Fruit fly (Drosophila melanogaster) whole organism, wandering third instar larva: ENCODE results near the gene CG5687.
A peak's percentile ranks its signal among the peaks of the same experiment; 100 is the strongest.

Source experiments
- Abd-B ChIP-seq: fragments of >200 bp; optimal IDR thresholded peaks from 2 replicates; lab custom pipeline; 2017; ENCODE audit warnings: missing biosample characterization, missing genetic modification characterization
- CG32264 ChIP-seq: fragments of 200-800 bp; sonication (Bioruptor generic); optimal IDR thresholded peaks from 2 replicates; lab custom pipeline; 2016; ENCODE audit warnings: missing biosample characterization, missing genetic modification characterization
- Dif ChIP-seq: fragments of 200-275, 200-300 bp; sonication (Bioruptor generic); optimal IDR thresholded peaks from 2 replicates; lab custom pipeline; 2018; ENCODE audit warnings: missing biosample characterization, missing genetic modification characterization; ENCODE audit not compliant: partially characterized antibody
- Hnf4 ChIP-seq: fragments of 200-800 bp; sonication (Bioruptor generic); optimal IDR thresholded peaks from 2 replicates; lab custom pipeline; 2016; ENCODE audit warnings: missing biosample characterization, mild to moderate bottlenecking, missing genetic modification characterization
- Hr78 ChIP-seq: fragments of >200 bp; optimal IDR thresholded peaks from 2 replicates; lab custom pipeline; 2017; ENCODE audit warnings: missing biosample characterization, missing genetic modification characterization
- Hr83 ChIP-seq: fragments of 200-300 bp; sonication (Bioruptor generic); optimal IDR thresholded peaks from 2 replicates; lab custom pipeline; 2016; ENCODE audit warnings: missing biosample characterization, mild to moderate bottlenecking, missing genetic modification characterization, moderate library complexity; ENCODE audit not compliant: poor library complexity, severe bottlenecking
- Jra ChIP-seq: sonication (Bioruptor generic); optimal IDR thresholded peaks from 2 replicates; lab custom pipeline; 2016; ENCODE audit warnings: missing biosample characterization, missing genetic modification characterization
- Mio ChIP-seq: sonication (Bioruptor generic); optimal IDR thresholded peaks from 2 replicates; lab custom pipeline; 2016; ENCODE audit warnings: missing biosample characterization, missing genetic modification characterization
- Myc ChIP-seq: fragments of >200 bp; optimal IDR thresholded peaks from 2 replicates; lab custom pipeline; 2017
- N ChIP-seq: fragments of >200 bp; optimal IDR thresholded peaks from 2 replicates; lab custom pipeline; 2018; ENCODE audit warnings: missing biosample characterization, missing external identifiers, missing genetic modification characterization
- OdsH ChIP-seq: fragments of 200-800 bp; sonication (Bioruptor generic); optimal IDR thresholded peaks from 2 replicates; lab custom pipeline; 2016; ENCODE audit warnings: missing biosample characterization, mild to moderate bottlenecking, missing genetic modification characterization
- Rel ChIP-seq, 2 experiments: fragments of 200-800 bp; sonication (Bioruptor generic) in 1 of 2; optimal IDR thresholded peaks; 2 replicates in 1 of 2; 3 replicates in 1 of 2; lab custom pipeline; 2016 to 2019; ENCODE audit warnings: mild to moderate bottlenecking in 2 of 2, missing biosample characterization in 2 of 2, missing genetic modification characterization in 2 of 2, moderate library complexity in 1 of 2
- Sp1 ChIP-seq: fragments of 200-800 bp; sonication (Bioruptor generic); optimal IDR thresholded peaks from 3 replicates; lab custom pipeline; 2019; ENCODE audit warnings: missing biosample characterization, mild to moderate bottlenecking, missing genetic modification characterization, moderate library complexity
- brk ChIP-seq: fragments of 200-800 bp; sonication (Bioruptor generic); optimal IDR thresholded peaks from 2 replicates; lab custom pipeline; 2016; ENCODE audit warnings: missing biosample characterization, mild to moderate bottlenecking, missing genetic modification characterization
- dl ChIP-seq, 2 experiments: fragments of 175-275, 200-275 bp in 1 of 2; fragments of 200-275 bp in 1 of 2; sonication (Bioruptor generic); optimal IDR thresholded peaks; lab custom pipeline; 2018; ENCODE audit warnings: mild to moderate bottlenecking in 2 of 2, missing biosample characterization in 2 of 2, missing genetic modification characterization in 2 of 2, moderate library complexity in 2 of 2; ENCODE audit not compliant: partially characterized antibody in 2 of 2, insufficient read depth in 1 of 2
- dmrt93B ChIP-seq: fragments of 200-800 bp; sonication (Bioruptor generic); optimal IDR thresholded peaks from 2 replicates; lab custom pipeline; 2018; ENCODE audit warnings: missing biosample characterization, mild to moderate bottlenecking, missing genetic modification characterization
- ey ChIP-seq: fragments of 200-800 bp; sonication (Bioruptor generic); optimal IDR thresholded peaks from 2 replicates; lab custom pipeline; 2016; ENCODE audit warnings: missing biosample characterization, missing genetic modification characterization
- foxo ChIP-seq, 2 experiments: fragments of 200-800 bp; sonication (Bioruptor generic); optimal IDR thresholded peaks; 2 replicates in 1 of 2; 3 replicates in 1 of 2; lab custom pipeline; 2016 to 2017; ENCODE audit warnings: missing biosample characterization in 2 of 2, missing genetic modification characterization in 2 of 2
- fru ChIP-seq: fragments of 200-800 bp; sonication (Bioruptor generic); optimal IDR thresholded peaks from 3 replicates; lab custom pipeline; 2016; ENCODE audit warnings: missing biosample characterization, mild to moderate bottlenecking, missing genetic modification characterization
- h ChIP-seq: fragments of 200-800 bp; sonication (Bioruptor generic); optimal IDR thresholded peaks from 3 replicates; lab custom pipeline; 2016; ENCODE audit warnings: missing biosample characterization, mild to moderate bottlenecking, missing genetic modification characterization
- lola ChIP-seq: fragments of >200 bp; optimal IDR thresholded peaks from 2 replicates; lab custom pipeline; 2017; ENCODE audit warnings: missing biosample characterization, missing genetic modification characterization
- pan ChIP-seq: fragments of >200 bp; optimal IDR thresholded peaks from 2 replicates; lab custom pipeline; 2017
- psq ChIP-seq: fragments of 200-800 bp; sonication (Bioruptor generic); optimal IDR thresholded peaks from 3 replicates; lab custom pipeline; 2017; ENCODE audit warnings: missing biosample characterization, mild to moderate bottlenecking, missing genetic modification characterization, moderate library complexity
- rgr ChIP-seq: fragments of 200-800 bp; sonication (Bioruptor generic); optimal IDR thresholded peaks from 3 replicates; lab custom pipeline; 2016; ENCODE audit warnings: missing biosample characterization, mild to moderate bottlenecking, missing genetic modification characterization
- sv ChIP-seq: fragments of 200-800 bp; sonication (Bioruptor generic); optimal IDR thresholded peaks from 3 replicates; lab custom pipeline; 2016; ENCODE audit warnings: missing biosample characterization, missing genetic modification characterization
- tai ChIP-seq: sonication (Bioruptor generic); optimal IDR thresholded peaks from 2 replicates; lab custom pipeline; 2016; ENCODE audit warnings: missing biosample characterization, missing genetic modification characterization

Gene CG5687

dm6 chr3L:1938767-1939166 lies at the start of gene CG5687, which contains the start of gene CG46523:
Gene CG5687, minus strand, starts transcription at chr3L:1939103.
Gene CG46523, minus strand, starts transcription at chr3L:1939103.
- no peak for TF ChIP-seq Hr78 (GFP tag; lab: Kevin White, UChicago)
- no peak for TF ChIP-seq Rel (GFP tag; optimal IDR thresholded peaks at IDR 0.05; lab: Kevin White, UChicago)
- peak; percentile 42 for TF ChIP-seq Rel (tag; optimal IDR thresholded peaks at IDR 0.05; lab: Kevin White, UChicago)
- TF ChIP-seq foxo (GFP tag; optimal IDR thresholded peaks at IDR 0.05; lab: Kevin White, UChicago): no peak
- TF ChIP-seq Jra (GFP tag; lab: Kevin White, UChicago): no peak
- TF ChIP-seq, all 38 proteins: peak for 1

- TF ChIP-seq Sp1 (GFP tag; lab: Kevin White, UChicago) (no peak), pan (lab: Kevin White, UChicago) (no peak), Hr78 (GFP tag; lab: Kevin White, UChicago) (no peak)
These were observed 46.5 kb upstream of the CG5687 start for dm6 chr3L:1985406-1985805.

- no peak for TF ChIP-seq Abd-B (GFP tag; lab: Kevin White, UChicago)
- no peak for TF ChIP-seq Sp1 (GFP tag; lab: Kevin White, UChicago)
- no peak for TF ChIP-seq dl (GFP tag; optimal IDR thresholded peaks at IDR 0.05; lab: Kevin White, UChicago; ENCODE audit: insufficient read depth in 1 of 2, partially characterized antibody in 2 of 2)
- no peak for TF ChIP-seq OdsH (GFP tag; lab: Kevin White, UChicago)
- TF ChIP-seq Hr78 (GFP tag; lab: Kevin White, UChicago): no peak
- no peak for TF ChIP-seq ey (GFP tag; lab: Kevin White, UChicago)
- no peak for TF ChIP-seq Jra (GFP tag; lab: Kevin White, UChicago)
- TF ChIP-seq fru (GFP tag; lab: Kevin White, UChicago): no peak
- TF ChIP-seq Dif (GFP tag; lab: Kevin White, UChicago): no peak
- no peak for TF ChIP-seq psq
- TF ChIP-seq lola (GFP tag; lab: Kevin White, UChicago): no peak
- no peak for TF ChIP-seq CG32264 (GFP tag; lab: Kevin White, UChicago)
- TF ChIP-seq, all 38 proteins: peak for 0
These were observed 37.9 kb upstream of the CG5687 start for dm6 chr3L:1976760-1977159.

- TF ChIP-seq Myc (lab: Kevin White, UChicago): peak; percentile 42
- TF ChIP-seq h (GFP tag; lab: Kevin White, UChicago): peak; percentile 6
- TF ChIP-seq sv (GFP tag; lab: Kevin White, UChicago): no peak
- TF ChIP-seq Sp1 (GFP tag; lab: Kevin White, UChicago): no peak
- no peak for TF ChIP-seq dmrt93B (GFP tag; lab: Kevin White, UChicago)
- no peak for TF ChIP-seq tai (GFP tag; lab: Kevin White, UChicago)
- TF ChIP-seq brk: peak; percentile 60
- no peak for TF ChIP-seq Mio (GFP tag; lab: Kevin White, UChicago)
- TF ChIP-seq, all 38 proteins: peak for 3
These were observed 32.3 kb upstream of the CG5687 start, which contains the start of the genes CG11815 and acs for dm6 chr3L:1971103-1971742. Gene CG11815, minus strand, starts transcription at chr3L:1971200. Gene acs, plus strand, starts transcription at chr3L:1971638.

dm6 chr3L:1969539-1970337 lies 30.8 kb upstream of the CG5687 start, which contains the start of gene CG1927:
Gene CG1927, minus strand, starts transcription at chr3L:1970079.
- peak; percentile 23 for TF ChIP-seq Hnf4
- TF ChIP-seq N (GFP tag; lab: Kevin White, UChicago): no peak
- peak; percentile 30 for TF ChIP-seq Dif (GFP tag; lab: Kevin White, UChicago)
- no peak for TF ChIP-seq Rel (GFP tag; optimal IDR thresholded peaks at IDR 0.05; lab: Kevin White, UChicago)
- TF ChIP-seq Rel (tag; optimal IDR thresholded peaks at IDR 0.05; lab: Kevin White, UChicago): peak; percentile 0
- TF ChIP-seq rgr (GFP tag; lab: Kevin White, UChicago): peak; percentile 17
- TF ChIP-seq Sp1 (GFP tag; lab: Kevin White, UChicago): peak; percentile 21
- no peak for TF ChIP-seq Hr83
- TF ChIP-seq OdsH (GFP tag; lab: Kevin White, UChicago): peak; percentile 3
